Fruit fly (Drosophila melanogaster) whole organism, embryonic: ENCODE measurements around the gene EMC5.

Experiments
- Aef1 ChIP-seq: fragments of 200-800 bp; sonication (Bioruptor generic); IDR thresholded peaks from 3 replicates; pipeline ENCODE4 v1.3.6; 2022; ENCODE audit warnings: missing biosample characterization, missing genetic modification characterization
- Antp ChIP-seq: fragments of 200-800 bp; sonication (Bioruptor generic); optimal IDR thresholded peaks from 3 replicates; lab custom pipeline; 2016; ENCODE audit warnings: missing biosample characterization, missing genetic modification characterization
- Bdp1 ChIP-seq: fragments of 200-800 bp; sonication (Bioruptor generic); optimal IDR thresholded peaks from 3 replicates; lab custom pipeline; 2016; ENCODE audit warnings: missing biosample characterization, missing genetic modification characterization
- CG10147 ChIP-seq: fragments of 200-800 bp; sonication (Bioruptor generic); optimal IDR thresholded peaks from 2 replicates; lab custom pipeline; 2019; ENCODE audit warnings: missing biosample characterization, mild to moderate bottlenecking, missing genetic modification characterization, moderate library complexity
- CG11504 ChIP-seq: fragments of 200-800 bp; sonication (Bioruptor generic); optimal IDR thresholded peaks from 3 replicates; lab custom pipeline; 2019; ENCODE audit warnings: missing biosample characterization, mild to moderate bottlenecking, missing genetic modification characterization, moderate library complexity
- CG12071 ChIP-seq: fragments of 200-800 bp; sonication (Bioruptor generic); optimal IDR thresholded peaks from 3 replicates; lab custom pipeline; 2018; ENCODE audit warnings: missing biosample characterization, mild to moderate bottlenecking, missing genetic modification characterization
- CG13894 ChIP-seq: fragments of 200-800 bp; sonication (Bioruptor generic); optimal IDR thresholded peaks from 3 replicates; lab custom pipeline; 2018; ENCODE audit warnings: missing biosample characterization, mild to moderate bottlenecking, missing genetic modification characterization, moderate library complexity
- CG15601 ChIP-seq: fragments of 200-800 bp; sonication (Bioruptor generic); optimal IDR thresholded peaks from 3 replicates; lab custom pipeline; 2019; ENCODE audit warnings: missing biosample characterization, mild to moderate bottlenecking, missing genetic modification characterization, moderate library complexity
- CG16779 ChIP-seq: fragments of 200-800 bp; sonication (Bioruptor generic); IDR thresholded peaks from 2 replicates; pipeline ENCODE4 v1.3.6; 2022; ENCODE audit warnings: missing biosample characterization, missing genetic modification characterization
- CG31441 ChIP-seq: fragments of 200-800 bp; sonication (Bioruptor generic); IDR thresholded peaks from 2 replicates; pipeline ENCODE4 v1.3.6; 2022; ENCODE audit warnings: missing biosample characterization, missing genetic modification characterization
- CG3995 ChIP-seq: fragments of 200-800 bp; sonication (Bioruptor generic); optimal IDR thresholded peaks from 3 replicates; lab custom pipeline; 2016; ENCODE audit warnings: missing biosample characterization, missing genetic modification characterization
- CG6813 ChIP-seq: fragments of 200-800 bp; sonication (Bioruptor generic); optimal IDR thresholded peaks from 2 replicates; lab custom pipeline; 2017; ENCODE audit warnings: missing biosample characterization, missing genetic modification characterization, mild to moderate bottlenecking, moderate library complexity, missing genetic modification reagents
- CG9727 ChIP-seq: fragments of 200-800 bp; sonication (Bioruptor generic); optimal IDR thresholded peaks from 3 replicates; lab custom pipeline; 2017; ENCODE audit warnings: missing biosample characterization, mild to moderate bottlenecking, missing genetic modification characterization
- CrebB ChIP-seq: fragments of 200-800 bp; sonication (Bioruptor generic); optimal IDR thresholded peaks from 3 replicates; lab custom pipeline; 2018; ENCODE audit warnings: missing biosample characterization, mild to moderate bottlenecking, missing genetic modification characterization
- D ChIP-seq, 2 experiments: fragments of 200-800 bp in 1 of 2; fragments of >200 bp in 1 of 2; sonication (Bioruptor generic) in 1 of 2; optimal IDR thresholded peaks; 2 replicates in 1 of 2; 3 replicates in 1 of 2; lab custom pipeline; 2017; ENCODE audit warnings: mild to moderate bottlenecking in 1 of 2, missing biosample characterization in 1 of 2, missing genetic modification characterization in 1 of 2, missing genetic modification reagents in 1 of 2
- Dp ChIP-seq: fragments of 200-800 bp; sonication (Bioruptor generic); optimal IDR thresholded peaks from 2 replicates; lab custom pipeline; 2018; ENCODE audit warnings: missing biosample characterization, mild to moderate bottlenecking, missing genetic modification characterization, moderate library complexity
- Fer3 ChIP-seq: fragments of 200-800 bp; sonication (Bioruptor generic); optimal IDR thresholded peaks from 2 replicates; lab custom pipeline; 2018; ENCODE audit warnings: missing biosample characterization, mild to moderate bottlenecking, missing genetic modification characterization, moderate library complexity
- H15 ChIP-seq: fragments of 200-800 bp; sonication (Bioruptor generic); IDR thresholded peaks from 3 replicates; pipeline ENCODE4 v1.3.6; 2022; ENCODE audit warnings: missing biosample characterization, missing genetic modification characterization
- HHEX ChIP-seq: fragments of 200-800 bp; sonication (Bioruptor generic); optimal IDR thresholded peaks from 3 replicates; lab custom pipeline; 2017; ENCODE audit warnings: missing biosample characterization, mild to moderate bottlenecking, missing genetic modification characterization, missing genetic modification reagents
- HLH3B ChIP-seq: fragments of 200-800 bp; sonication (Bioruptor generic); IDR thresholded peaks from 2 replicates; pipeline ENCODE4 v1.3.6; 2022; ENCODE audit warnings: missing biosample characterization, missing genetic modification characterization
- NFAT ChIP-seq: fragments of 200-800 bp; sonication (Bioruptor generic); IDR thresholded peaks from 2 replicates; pipeline ENCODE4 v1.3.6; 2022; ENCODE audit warnings: missing biosample characterization, missing genetic modification characterization
- Pdp1 ChIP-seq, 2 experiments: fragments of 200-800 bp; sonication (Bioruptor generic); optimal IDR thresholded peaks; 3 replicates each; lab custom pipeline; 2016; ENCODE audit warnings: missing biosample characterization in 2 of 2, missing genetic modification characterization in 2 of 2, mild to moderate bottlenecking in 1 of 2, moderate library complexity in 1 of 2
- Xbp1 ChIP-seq: fragments of 200-800 bp; sonication (Bioruptor generic); optimal IDR thresholded peaks from 3 replicates; lab custom pipeline; 2016; ENCODE audit warnings: missing biosample characterization, mild to moderate bottlenecking, missing genetic modification characterization
- ash1 ChIP-seq: fragments of 200-800 bp; sonication (Bioruptor generic); optimal IDR thresholded peaks from 2 replicates; lab custom pipeline; 2018; ENCODE audit warnings: missing biosample characterization, mild to moderate bottlenecking, missing genetic modification characterization
- bigmax ChIP-seq: fragments of 200-800 bp; sonication (Bioruptor generic); optimal IDR thresholded peaks from 2 replicates; lab custom pipeline; 2018; ENCODE audit warnings: missing biosample characterization, mild to moderate bottlenecking, missing genetic modification characterization
- btn ChIP-seq: fragments of 200-800 bp; sonication (Bioruptor generic); optimal IDR thresholded peaks from 2 replicates; lab custom pipeline; 2016; ENCODE audit warnings: missing biosample characterization, missing genetic modification characterization
- cg ChIP-seq: fragments of 200-800 bp; sonication (Bioruptor generic); optimal IDR thresholded peaks from 3 replicates; lab custom pipeline; 2019; ENCODE audit warnings: missing biosample characterization, mild to moderate bottlenecking, missing genetic modification characterization, moderate library complexity
- danr ChIP-seq: fragments of 200-800 bp; sonication (Bioruptor generic); IDR thresholded peaks from 2 replicates; pipeline ENCODE4 v1.3.6; 2022; ENCODE audit warnings: missing biosample characterization, missing genetic modification characterization
- dmrt11E ChIP-seq: fragments of 200-800 bp; sonication (Bioruptor generic); optimal IDR thresholded peaks from 3 replicates; lab custom pipeline; 2018; ENCODE audit warnings: missing biosample characterization, mild to moderate bottlenecking, missing genetic modification characterization, moderate library complexity
- eve ChIP-seq, 2 experiments: fragments of >200 bp; optimal IDR thresholded peaks; 2 replicates each; lab custom pipeline; 2017; ENCODE audit warnings: missing biosample characterization in 2 of 2, missing genetic modification characterization in 2 of 2
- gfzf ChIP-seq: fragments of 200-800 bp; sonication (Bioruptor generic); optimal IDR thresholded peaks from 2 replicates; lab custom pipeline; 2016; ENCODE audit warnings: missing biosample characterization, mild to moderate bottlenecking, missing genetic modification characterization, moderate library complexity
- gro ChIP-seq: fragments of 200-800 bp; sonication (Bioruptor generic); optimal IDR thresholded peaks from 2 replicates; lab custom pipeline; 2016; ENCODE audit warnings: missing biosample characterization, missing genetic modification characterization
- her ChIP-seq: fragments of 200-800 bp; sonication (Bioruptor generic); optimal IDR thresholded peaks from 2 replicates; lab custom pipeline; 2016; ENCODE audit warnings: missing biosample characterization, missing genetic modification characterization
- ind ChIP-seq: fragments of 200-800 bp; sonication (Bioruptor generic); optimal IDR thresholded peaks from 3 replicates; lab custom pipeline; 2016; ENCODE audit warnings: missing biosample characterization, missing genetic modification characterization
- lbe ChIP-seq: fragments of 200-800 bp; sonication (Bioruptor generic); optimal IDR thresholded peaks from 2 replicates; lab custom pipeline; 2016; ENCODE audit warnings: missing biosample characterization, mild to moderate bottlenecking, missing genetic modification characterization
- oc ChIP-seq: fragments of 200-800 bp; sonication (Bioruptor generic); optimal IDR thresholded peaks from 2 replicates; lab custom pipeline; 2018; ENCODE audit warnings: missing biosample characterization, mild to moderate bottlenecking, missing genetic modification characterization, moderate library complexity
- pfk ChIP-seq: fragments of 200-800 bp; sonication (Bioruptor generic); optimal IDR thresholded peaks from 2 replicates; lab custom pipeline; 2018; ENCODE audit warnings: missing biosample characterization, mild to moderate bottlenecking, missing genetic modification characterization, moderate library complexity
- psq ChIP-seq: fragments of 200-800 bp; sonication (Bioruptor generic); optimal IDR thresholded peaks from 2 replicates; lab custom pipeline; 2017; ENCODE audit warnings: missing biosample characterization, missing genetic modification characterization
- ro ChIP-seq: fragments of 200-800 bp; sonication (Bioruptor generic); IDR thresholded peaks from 2 replicates; pipeline ENCODE4 v1.3.6; 2022; ENCODE audit warnings: missing biosample characterization, missing genetic modification characterization
- sens ChIP-seq: fragments of 200-800 bp; sonication (Bioruptor generic); peaks from one replicate; lab custom pipeline; 2016; ENCODE audit warnings: missing biosample characterization, missing genetic modification characterization
- sna ChIP-seq: fragments of 200-800 bp; sonication (Bioruptor generic); IDR thresholded peaks from 2 replicates; pipeline ENCODE4 v1.3.6; 2022; ENCODE audit warnings: missing biosample characterization, missing genetic modification characterization; ENCODE audit not compliant: partially characterized antibody
- tup ChIP-seq: fragments of 200-800 bp; sonication (Bioruptor generic); optimal IDR thresholded peaks from 2 replicates; lab custom pipeline; 2016; ENCODE audit warnings: missing biosample characterization, mild to moderate bottlenecking, missing genetic modification characterization, moderate library complexity
- wek ChIP-seq: fragments of 200-800 bp; sonication (Bioruptor generic); optimal IDR thresholded peaks from 3 replicates; lab custom pipeline; 2018; ENCODE audit warnings: missing biosample characterization, mild to moderate bottlenecking, missing genetic modification characterization, moderate library complexity
- wor ChIP-seq: fragments of 200-800 bp; sonication (Bioruptor generic); IDR thresholded peaks from 2 replicates; pipeline ENCODE4 v1.3.6; 2022; ENCODE audit warnings: missing biosample characterization, missing genetic modification characterization

The EMC5 gene

dm6 chr2L:18944175-18945012, 43.1 kb upstream of the EMC5 start (continued):
- TF ChIP-seq Xbp1 (GFP tag; lab: Kevin White, UChicago) (no peak), CG16779 (GFP tag; lab: Robert Waterston, UW) (no peak), H15 (GFP tag; lab: Robert Waterston, UW) (no peak), Antp (GFP tag; lab: Kevin White, UChicago) (no peak), CG12071 (GFP tag; lab: Kevin White, UChicago) (no peak), CG13894 (tag; lab: Kevin White, UChicago) (peak; percentile 88), Aef1 (no peak), gfzf (GFP tag; lab: Kevin White, UChicago) (peak; percentile 44), lbe (GFP tag; lab: Kevin White, UChicago) (peak; percentile 39), wor (GFP tag; lab: Robert Waterston, UW) (no peak), dmrt11E (peak; percentile 8), Dp (GFP tag; lab: Kevin White, UChicago) (peak; percentile 96), sna (GFP tag; lab: Robert Waterston, UW) (no peak), CG3995 (GFP tag; lab: Kevin White, UChicago) (no peak), wek (peak; percentile 35), CG10147 (GFP tag; lab: Kevin White, UChicago) (no peak), ind (GFP tag; lab: Kevin White, UChicago) (no peak), sens (GFP tag; lab: Kevin White, UChicago) (peak; percentile 76), Fer3 (tag; lab: Kevin White, UChicago) (no peak), Bdp1 (GFP tag; lab: Kevin White, UChicago) (no peak), CG11504 (tag; lab: Kevin White, UChicago) (peak; percentile 27), HLH3B (GFP tag; lab: Robert Waterston, UW) (no peak), Pdp1 (GFP tag; optimal IDR thresholded peaks at IDR 0.05; lab: Kevin White, UChicago) (peak in 1 of 2 experiments; percentile 8), oc (tag; lab: Kevin White, UChicago) (peak; percentile 65), psq (GFP tag; lab: Kevin White, UChicago) (peak; percentile 8), CG15601 (peak; percentile 34), cg (GFP tag; lab: Kevin White, UChicago) (peak; percentile 61), ro (GFP tag; lab: Robert Waterston, UW) (no peak), CrebB (tag; lab: Kevin White, UChicago) (peak; percentile 3), CG9727 (GFP tag; lab: Kevin White, UChicago) (no peak), pfk (peak; percentile 93), HHEX (GFP tag; lab: Kevin White, UChicago) (peak; percentile 3), CG6813 (GFP tag; lab: Kevin White, UChicago) (peak; percentile 21), her (GFP tag; lab: Kevin White, UChicago) (no peak), D (optimal IDR thresholded peaks at IDR 0.05; lab: Kevin White, UChicago) (peak; percentile 37), D (GFP tag; optimal IDR thresholded peaks at IDR 0.05; lab: Kevin White, UChicago) (no peak), NFAT (GFP tag; lab: Robert Waterston, UW) (no peak), tup (GFP tag; lab: Kevin White, UChicago) (no peak), bigmax (GFP tag; lab: Kevin White, UChicago) (peak; percentile 42), gro (GFP tag; lab: Kevin White, UChicago) (peak; percentile 10), btn (GFP tag; lab: Kevin White, UChicago) (no peak), eve (GFP tag; optimal IDR thresholded peaks at IDR 0.05; lab: Kevin White, UChicago) (no peak), ash1 (GFP tag; lab: Kevin White, UChicago) (peak; percentile 43), CG31441 (GFP tag; lab: Robert Waterston, UW) (no peak), danr (GFP tag; lab: Robert Waterston, UW) (no peak)
